Worm (Caenorhabditis elegans) whole organism, L3 larva: ENCODE data around the gene B0507.6.
"Not testable (repeated sequence)": the region's sequence is repeated elsewhere in the genome, so short reads cannot be mapped to it uniquely, and the experiment has no call there.

Source experiments
- R02D3.7 ChIP-seq: fragments of 150-350 bp; optimal IDR thresholded peaks from 2 replicates; lab custom pipeline; 2014; ENCODE audit warnings: missing biosample characterization, missing genetic modification characterization
- ama-1 ChIP-seq: fragments of 150-350 bp; optimal IDR thresholded peaks from 2 replicates; lab custom pipeline; 2018
- ceh-16 ChIP-seq: sonication (generic microtip); optimal IDR thresholded peaks from 2 replicates; lab custom pipeline; 2017; ENCODE audit warnings: missing biosample characterization, missing genetic modification characterization
- ceh-9 ChIP-seq: sonication (generic microtip); optimal IDR thresholded peaks from 2 replicates; lab custom pipeline; 2018; ENCODE audit warnings: missing biosample characterization, missing genetic modification characterization
- egl-27 ChIP-seq: sonication (generic microtip); optimal IDR thresholded peaks from 4 replicates; lab custom pipeline; 2017; ENCODE audit warnings: missing biosample characterization, missing genetic modification reagents, missing genetic modification characterization
- elt-2 ChIP-seq: sonication (generic microtip); optimal IDR thresholded peaks from 2 replicates; lab custom pipeline; 2016; ENCODE audit warnings: missing genetic modification reagents, mild to moderate bottlenecking, missing genetic modification characterization, missing compliant biosample characterization
- eor-1 ChIP-seq, 2 experiments: fragments of 150-350 bp; optimal IDR thresholded peaks; 2 replicates each; lab custom pipeline; 2014 to 2018; ENCODE audit warnings: missing biosample characterization in 2 of 2, missing genetic modification characterization in 2 of 2
- fkh-10 ChIP-seq: sonication (generic microtip); optimal IDR thresholded peaks from 2 replicates; lab custom pipeline; 2017; ENCODE audit warnings: missing biosample characterization, missing genetic modification reagents, missing genetic modification characterization
- fos-1 ChIP-seq: fragments of 150-350 bp; optimal IDR thresholded peaks from 2 replicates; lab custom pipeline; 2014; ENCODE audit warnings: missing biosample characterization, missing genetic modification characterization
- jun-1 ChIP-seq: fragments of 150-350 bp; optimal IDR thresholded peaks from 2 replicates; lab custom pipeline; 2014; ENCODE audit warnings: missing biosample characterization, missing genetic modification reagents, missing genetic modification characterization
- lin-39 ChIP-seq: fragments of 150-350 bp; optimal IDR thresholded peaks from 2 replicates; lab custom pipeline; 2018; ENCODE audit warnings: missing biosample characterization, missing genetic modification reagents, missing genetic modification characterization
- lsy-12 ChIP-seq: sonication (generic microtip); optimal IDR thresholded peaks from 2 replicates; lab custom pipeline; 2016; ENCODE audit warnings: mild to moderate bottlenecking, missing genetic modification characterization, missing compliant biosample characterization
- mdl-1 ChIP-seq: fragments of 150-350 bp; optimal IDR thresholded peaks from 2 replicates; lab custom pipeline; 2014; ENCODE audit warnings: missing biosample characterization, missing genetic modification characterization
- nfya-1 ChIP-seq: sonication (generic microtip); optimal IDR thresholded peaks from 2 replicates; lab custom pipeline; 2017; ENCODE audit warnings: missing genetic modification characterization, mild to moderate bottlenecking, missing compliant biosample characterization, antibody characterized with exemption, moderate library complexity; ENCODE audit not compliant: insufficient read depth
- nhr-12 ChIP-seq: fragments of 150-350 bp; optimal IDR thresholded peaks from 2 replicates; lab custom pipeline; 2014; ENCODE audit warnings: missing biosample characterization, missing genetic modification characterization
- nhr-23 ChIP-seq: fragments of 150-350 bp; optimal IDR thresholded peaks from 2 replicates; lab custom pipeline; 2014; ENCODE audit warnings: missing biosample characterization, missing genetic modification reagents, missing genetic modification characterization
- nhr-237 ChIP-seq: fragments of 150-350 bp; optimal IDR thresholded peaks from 2 replicates; lab custom pipeline; 2014; ENCODE audit warnings: missing biosample characterization, missing genetic modification characterization
- nhr-43 ChIP-seq: sonication (generic microtip); optimal IDR thresholded peaks from 2 replicates; lab custom pipeline; 2016; ENCODE audit warnings: mild to moderate bottlenecking, missing genetic modification characterization, missing compliant biosample characterization; ENCODE audit not compliant: poor library complexity, severe bottlenecking
- nhr-67 ChIP-seq: fragments of 150-350 bp; optimal IDR thresholded peaks from 2 replicates; lab custom pipeline; 2014; ENCODE audit warnings: missing biosample characterization, missing genetic modification characterization
- nhr-77 ChIP-seq: fragments of 150-350 bp; optimal IDR thresholded peaks from 2 replicates; lab custom pipeline; 2014; ENCODE audit warnings: missing biosample characterization, missing genetic modification characterization
- pha-4 ChIP-seq: fragments of 150-350 bp; optimal IDR thresholded peaks from 2 replicates; lab custom pipeline; 2014; ENCODE audit warnings: missing biosample characterization, missing genetic modification reagents, missing genetic modification characterization
- pqm-1 ChIP-seq: fragments of 150-350 bp; optimal IDR thresholded peaks from 2 replicates; lab custom pipeline; 2017; ENCODE audit warnings: missing biosample characterization, missing genetic modification characterization, inconsistent platforms
- sea-2 ChIP-seq: fragments of 150-350 bp; sonication (generic microtip); optimal IDR thresholded peaks from 4 replicates; lab custom pipeline; 2014; ENCODE audit warnings: missing biosample characterization, missing genetic modification reagents, missing genetic modification characterization
- skn-1 ChIP-seq: fragments of 150-350 bp; optimal IDR thresholded peaks from 2 replicates; lab custom pipeline; 2014; ENCODE audit warnings: missing biosample characterization, missing genetic modification characterization
- tbx-2 ChIP-seq: sonication (generic microtip); optimal IDR thresholded peaks from 2 replicates; lab custom pipeline; 2016; ENCODE audit warnings: mild to moderate bottlenecking, missing genetic modification characterization, missing compliant biosample characterization
- zag-1 ChIP-seq: fragments of 150-350 bp; optimal IDR thresholded peaks from 2 replicates; lab custom pipeline; 2014; ENCODE audit warnings: missing biosample characterization, missing genetic modification characterization
- ztf-4 ChIP-seq: fragments of 150-350 bp; optimal IDR thresholded peaks from 2 replicates; lab custom pipeline; 2014; ENCODE audit warnings: missing biosample characterization, missing genetic modification characterization

B0507.6 gene

ce11 chrV:8722160-8722559, 23.8 kb upstream of the B0507.6 start, which contains the start of gene ZC196.8:
Gene ZC196.8 (minus strand): TSS chrV:8722260.
- not testable (repeated sequence) for TF ChIP-seq fos-1 (tag; lab: Kevin White, UChicago); eor-1 (tag; optimal IDR thresholded peaks at IDR 0.05; lab: Kevin White, UChicago); ceh-9 (tag; lab: Kevin White, UChicago)

- TF ChIP-seq tbx-2 (tag; lab: Kevin White, UChicago); egl-27 (tag; lab: Kevin White, UChicago); pha-4: not testable (repeated sequence)
Measured at ce11 chrV:8726228-8726627, 19.7 kb upstream of the B0507.6 start, which contains the start of gene droe-8. Gene droe-8 (plus strand): TSS chrV:8726528.

- no peak for TF ChIP-seq tbx-2 (tag; lab: Kevin White, UChicago)
- no peak for TF ChIP-seq sea-2 (GFP tag; lab: Kevin White, UChicago)
- no peak for TF ChIP-seq pqm-1 (tag; lab: Kevin White, UChicago)
- TF ChIP-seq R02D3.7, result no peak
- TF ChIP-seq mdl-1 (tag; lab: Kevin White, UChicago), result no peak
- no peak for TF ChIP-seq nhr-237 (tag; lab: Kevin White, UChicago)
- no peak for TF ChIP-seq ceh-16 (tag; lab: Kevin White, UChicago)
- TF ChIP-seq, all 47 proteins: peak for 0
Measured at ce11 chrV:8727077-8727476, 18.9 kb upstream of the B0507.6 start, which contains the start of gene ZC196.9. Gene ZC196.9 (minus strand): TSS chrV:8727177.

DNA sequence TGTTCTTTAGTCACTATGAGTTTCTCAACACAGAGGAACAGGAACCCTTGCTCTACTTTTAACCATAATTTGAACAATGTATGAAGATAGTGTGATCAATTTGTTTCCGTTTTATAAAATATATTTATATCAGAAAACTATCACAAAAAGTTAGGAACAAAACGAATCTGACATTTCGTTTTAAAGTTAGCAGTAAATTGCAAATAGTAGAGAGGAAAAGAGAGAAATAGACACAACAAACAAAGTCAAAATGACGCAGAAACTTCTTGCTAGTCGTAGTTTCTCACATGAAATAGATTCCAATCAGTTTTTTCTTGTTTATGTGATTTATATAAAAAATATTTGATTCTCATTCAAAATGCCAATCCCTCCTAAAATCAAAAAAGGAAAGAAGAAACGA, 16.9 kb upstream of the B0507.6 start, which contains the start of gene ZC196.5:
TSS of gene ZC196.5 (plus strand) at position 301 of the 400 bp plus-strand sequence.
- TF ChIP-seq zag-1 (tag; lab: Kevin White, UChicago), result no peak

ce11 chrV:8730991-8731390, 15.0 kb upstream of the B0507.6 start:
- peak; percentile 68 for TF ChIP-seq elt-2 (tag; lab: Kevin White, UChicago)
- no peak for TF ChIP-seq nhr-12 (tag; lab: Kevin White, UChicago)

DNA sequence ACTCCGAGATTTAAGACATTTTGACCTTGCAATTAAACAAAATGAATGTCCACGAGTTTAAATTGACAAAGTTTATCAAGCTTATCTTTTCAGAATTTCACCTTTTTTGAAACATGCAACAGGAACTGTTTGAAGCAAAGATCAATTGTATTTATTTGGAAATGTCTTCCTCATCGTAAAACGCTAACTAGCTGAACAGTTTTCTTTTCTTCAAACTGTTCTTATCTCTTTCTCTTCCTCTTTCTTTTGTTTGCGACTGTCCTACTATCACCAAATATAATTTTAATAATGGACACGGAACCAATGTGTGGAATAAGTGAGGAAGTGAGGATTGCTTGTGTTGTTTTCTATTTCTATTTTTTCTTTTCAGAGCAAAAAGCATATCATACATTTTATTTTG, 13.0 kb upstream of the B0507.6 start, which contains the start of gene ZC196.4:
TSS of gene ZC196.4 (plus strand) at position 173 of the 400 bp plus-strand sequence.
- no peak for TF ChIP-seq ztf-4 (tag; lab: Kevin White, UChicago)
- TF ChIP-seq nhr-67, result no peak
- TF ChIP-seq pqm-1 (tag; lab: Kevin White, UChicago), result peak; percentile 77
- peak; percentile 85 for TF ChIP-seq elt-2 (tag; lab: Kevin White, UChicago)
- TF ChIP-seq fkh-10 (GFP tag; lab: Kevin White, UChicago), result no peak
- TF ChIP-seq jun-1, result peak; percentile 52
- peak; percentile 15 for TF ChIP-seq pha-4
- TF ChIP-seq ceh-9 (tag; lab: Kevin White, UChicago), result no peak

- TF ChIP-seq nhr-43 (no peak), nhr-77 (no peak)
Measured at ce11 chrV:8736369-8736768, 9.6 kb upstream of the B0507.6 start, which contains the start of gene ZC196.3. Gene ZC196.3 (plus strand): TSS chrV:8736669.

DNA sequence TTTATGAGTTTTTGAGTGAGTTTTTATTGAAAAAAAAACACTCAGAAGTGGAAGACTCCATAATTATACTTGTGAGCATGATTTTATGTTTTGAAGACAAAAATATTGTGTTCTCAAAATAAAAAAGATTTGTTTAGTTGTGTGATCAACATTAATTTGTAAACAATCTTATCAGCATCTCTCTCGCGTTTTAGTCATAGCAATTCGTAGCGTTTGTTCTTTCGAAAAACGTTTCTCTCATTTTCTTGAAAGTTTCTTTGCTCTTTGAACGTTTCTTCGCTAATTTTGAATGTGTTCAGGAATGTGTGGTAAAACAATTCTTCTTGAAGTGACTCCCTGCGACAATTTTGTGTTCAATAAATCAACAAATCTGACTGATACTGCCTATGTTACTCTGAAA, 6.8 kb upstream of the B0507.6 start, which contains the start of gene ZC196.2:
TSS of gene ZC196.2 (plus strand) at position 301 of the 400 bp plus-strand sequence.
- TF ChIP-seq lsy-12 (tag; lab: Kevin White, UChicago) (no peak), pha-4 (peak; percentile 9), nhr-23 (tag; lab: Kevin White, UChicago) (no peak), nfya-1 (no peak), nhr-237 (tag; lab: Kevin White, UChicago) (no peak)

- TF ChIP-seq skn-1 (tag; lab: Kevin White, UChicago), result no peak
- no peak for TF ChIP-seq ama-1 (lab: Kevin White, UChicago)
- TF ChIP-seq lin-39 (tag; lab: Kevin White, UChicago), result no peak
- no peak for TF ChIP-seq nhr-23 (tag; lab: Kevin White, UChicago)
- TF ChIP-seq nhr-12 (tag; lab: Kevin White, UChicago), result no peak
- TF ChIP-seq, all 47 proteins: peak for 0
Measured at ce11 chrV:8753395-8753794, 7.4 kb downstream of the B0507.6 start, which contains the start of gene B0507.5. Gene B0507.5 (plus strand): TSS chrV:8753695.
